Fruit fly (Drosophila melanogaster): Measurements from ENCODE around the gene CG13003.

Gene CG13003

DNA sequence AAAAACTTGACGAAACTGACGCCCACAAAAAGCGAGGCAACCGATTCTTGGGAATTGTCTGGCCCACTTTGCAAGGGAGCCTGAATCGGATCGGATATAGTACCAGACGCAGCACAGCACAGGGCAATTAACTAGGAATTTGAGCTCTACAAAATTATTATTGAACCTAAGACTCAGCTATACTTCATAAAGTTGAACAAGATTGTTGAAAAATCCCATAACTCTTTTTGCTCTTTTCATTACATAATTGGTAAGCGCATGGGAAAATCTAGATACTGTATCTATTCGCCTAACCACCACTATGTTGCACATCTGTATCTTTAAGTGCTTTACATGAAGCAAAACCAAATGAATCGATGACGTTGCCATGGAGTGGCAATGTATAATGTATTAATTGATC is 43.2 kb downstream of the CG13003 start (continued):
- TF ChIP-seq CG7987 (GFP tag; optimal IDR thresholded peaks at IDR 0.05) (no peak), Rfx (GFP tag; IDR thresholded peaks at IDR 0.05) (peak; percentile 68), fd102C (GFP tag; optimal IDR thresholded peaks at IDR 0.05) (no peak), CG34422 (GFP tag; IDR thresholded peaks at IDR 0.05) (peak; percentile 61; the same call in 1 of the 3 replicates), CG7928 (GFP tag; optimal IDR thresholded peaks at IDR 0.05) (no peak), sd (tag; optimal IDR thresholded peaks at IDR 0.05) (no peak), pzg (GFP tag; optimal IDR thresholded peaks at IDR 0.05) (no peak), scrt (GFP tag; optimal IDR thresholded peaks at IDR 0.05) (peak; percentile 30), rib (GFP tag; IDR thresholded peaks at IDR 0.05) (no peak), E2f2 (GFP tag; IDR thresholded peaks at IDR 0.05) (peak; percentile 43; the same call in 1 of the 2 replicates), abd-A (tag; optimal IDR thresholded peaks at IDR 0.05) (no peak), CG2875 (GFP tag; optimal IDR thresholded peaks at IDR 0.05) (peak; percentile 69), lbe (GFP tag; optimal IDR thresholded peaks at IDR 0.05) (no peak), nerfin-2 (GFP tag; IDR thresholded peaks at IDR 0.05; ENCODE audit: partially characterized antibody) (no peak), CG12299 (tag; optimal IDR thresholded peaks at IDR 0.05) (peak; percentile 36), H15 (GFP tag; IDR thresholded peaks at IDR 0.05) (peak; percentile 65), CG2678 (tag; optimal IDR thresholded peaks at IDR 0.05) (peak; percentile 85), tgo (GFP tag; IDR thresholded peaks at IDR 0.05) (peak; percentile 72; the same call in 2 of the 3 replicates), CG2199 (GFP tag; IDR thresholded peaks at IDR 0.05) (no peak), org-1 (GFP tag; optimal IDR thresholded peaks at IDR 0.05) (peak; percentile 66), hth (optimal IDR thresholded peaks at IDR 0.05) (no peak), Kr (GFP tag; optimal IDR thresholded peaks at IDR 0.05) (no peak), odd (GFP tag; optimal IDR thresholded peaks at IDR 0.05) (peak; percentile 69), psq (GFP tag; optimal IDR thresholded peaks at IDR 0.05) (no peak), vvl (GFP tag; IDR thresholded peaks at IDR 0.05) (peak; percentile 87), CG6765 (GFP tag; optimal IDR thresholded peaks at IDR 0.05) (no peak), dan (GFP tag; IDR thresholded peaks at IDR 0.05) (no peak), CG8089 (GFP tag; optimal IDR thresholded peaks at IDR 0.05) (peak; percentile 26), Nf-YC (tag; optimal IDR thresholded peaks at IDR 0.05) (peak; percentile 31), CG33557 (GFP tag; optimal IDR thresholded peaks at IDR 0.05) (no peak), NFAT (GFP tag; IDR thresholded peaks at IDR 0.05) (0 out of 2 replicates have a peak, but pooled peaks have one; percentile 15), CG6654 (GFP tag; optimal IDR thresholded peaks at IDR 0.05) (peak; percentile 63), CG7963 (GFP tag; IDR thresholded peaks at IDR 0.05; ENCODE audit: partially characterized antibody) (no peak), row (GFP tag; IDR thresholded peaks at IDR 0.05) (peak; percentile 78), caup (GFP tag; optimal IDR thresholded peaks at IDR 0.05; ENCODE audit: severe bottlenecking) (peak; percentile 9), bowl (GFP tag; IDR thresholded peaks at IDR 0.05) (no peak), HHEX (GFP tag; optimal IDR thresholded peaks at IDR 0.05) (peak; percentile 64), Bteb2 (GFP tag; optimal IDR thresholded peaks at IDR 0.05) (peak; percentile 40), CG3281 (GFP tag; optimal IDR thresholded peaks at IDR 0.05) (peak; percentile 6), grn (GFP tag; optimal IDR thresholded peaks at IDR 0.05) (no peak), CG4328 (GFP tag; optimal IDR thresholded peaks at IDR 0.05) (peak; percentile 19), CG12104 (GFP tag; optimal IDR thresholded peaks at IDR 0.05) (peak; percentile 30), Jarid2 (GFP tag; optimal IDR thresholded peaks at IDR 0.05) (peak; percentile 27), CG17568 (GFP tag; optimal IDR thresholded peaks at IDR 0.05) (peak; percentile 49), Side (GFP tag; optimal IDR thresholded peaks at IDR 0.05) (peak; percentile 50), corto (GFP tag; optimal IDR thresholded peaks at IDR 0.05) (no peak), tup (GFP tag; optimal IDR thresholded peaks at IDR 0.05) (peak; percentile 30), sisA (GFP tag; IDR thresholded peaks at IDR 0.05) (peak; percentile 66), Nf-YA (GFP tag; IDR thresholded peaks at IDR 0.05) (peak; percentile 50; the same call in 1 of the 2 replicates), CG2202 (tag; optimal IDR thresholded peaks at IDR 0.05) (peak; percentile 57), CG12219 (GFP tag; optimal IDR thresholded peaks at IDR 0.05) (peak; percentile 80)
